Worm (Caenorhabditis elegans) whole organism, L1 larva: ENCODE results near the gene srh-1.

Experiments used
- ama-1 ChIP-seq: fragments of 150-350 bp; optimal IDR thresholded peaks from 2 replicates; lab custom pipeline; 2014
- efl-3 ChIP-seq: fragments of 200-800 bp; sonication (Bioruptor generic); optimal IDR thresholded peaks from 2 replicates; lab custom pipeline; 2018; ENCODE audit warnings: mild to moderate bottlenecking, missing genetic modification characterization, missing compliant biosample characterization
- elt-3 ChIP-seq, 6 experiments: fragments of 150-350 bp in 1 of 6; sonication (generic microtip); optimal IDR thresholded peaks; 2 replicates each; lab custom pipeline; 2017 to 2018; ENCODE audit warnings: missing biosample characterization in 6 of 6, missing genetic modification characterization in 6 of 6, inconsistent platforms in 1 of 6
- fkh-10 ChIP-seq: sonication (generic microtip); optimal IDR thresholded peaks from 2 replicates; lab custom pipeline; 2017; ENCODE audit warnings: missing biosample characterization, missing genetic modification reagents, missing genetic modification characterization
- lin-15B ChIP-seq: fragments of 150-350 bp; sonication (generic microtip); optimal IDR thresholded peaks from 3 replicates; lab custom pipeline; 2014; ENCODE audit warnings: missing biosample characterization, missing genetic modification characterization
- nhr-28 ChIP-seq: fragments of 150-350 bp; optimal IDR thresholded peaks from 2 replicates; lab custom pipeline; 2014; ENCODE audit warnings: missing biosample characterization, missing genetic modification characterization
- nhr-84 ChIP-seq: sonication (generic microtip); optimal IDR thresholded peaks from 2 replicates; lab custom pipeline; 2017; ENCODE audit warnings: missing biosample characterization, missing genetic modification characterization
- snu-23 ChIP-seq: sonication (generic microtip); optimal IDR thresholded peaks from 2 replicates; lab custom pipeline; 2016; ENCODE audit warnings: missing genetic modification characterization, missing compliant biosample characterization
- sup-37 ChIP-seq: fragments of 200-800 bp; sonication (Bioruptor generic); optimal IDR thresholded peaks from 2 replicates; lab custom pipeline; 2018; ENCODE audit warnings: mild to moderate bottlenecking, missing genetic modification characterization, missing compliant biosample characterization
- unc-130 ChIP-seq: fragments of 150-350 bp; optimal IDR thresholded peaks from 2 replicates; lab custom pipeline; 2017; ENCODE audit warnings: missing biosample characterization, missing genetic modification characterization, inconsistent platforms

DNA sequence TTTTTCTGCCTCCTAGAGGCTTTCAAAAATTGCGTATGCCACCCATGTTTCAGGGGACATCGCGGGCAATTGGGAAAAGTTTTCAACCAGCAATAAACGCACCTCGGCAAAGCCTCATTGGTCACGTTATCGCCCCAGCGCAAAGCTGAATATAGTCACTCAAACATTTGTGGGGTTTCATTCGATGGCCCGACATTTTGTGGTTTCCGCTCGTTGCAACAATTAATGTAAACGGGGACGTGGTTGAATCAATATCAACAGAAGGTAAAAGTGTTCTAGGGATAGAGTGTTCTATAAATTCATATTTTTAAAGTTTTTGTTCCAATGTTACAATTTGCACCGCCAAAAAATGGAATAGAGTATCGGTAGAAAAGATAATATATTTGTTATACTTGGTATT lies 2.6 kb downstream of the srh-1 start:
- TF ChIP-seq fkh-10, result no peak
- no peak for TF ChIP-seq sup-37 (GFP tag; lab: Kevin White, UChicago)
- no peak for TF ChIP-seq nhr-28 (tag; lab: Kevin White, UChicago)
- no peak for TF ChIP-seq ama-1 (lab: Kevin White, UChicago)
- no peak for TF ChIP-seq elt-3 (tag; optimal IDR thresholded peaks at IDR 0.05; lab: Kevin White, UChicago)
- no peak for TF ChIP-seq lin-15B (tag; lab: Kevin White, UChicago)
- TF ChIP-seq snu-23 (GFP tag; lab: Kevin White, UChicago), result no peak
- TF ChIP-seq unc-130 (tag; lab: Kevin White, UChicago), result no peak
- no peak for TF ChIP-seq efl-3 (GFP tag; lab: Kevin White, UChicago)
- no peak for TF ChIP-seq nhr-84
